Worm (Caenorhabditis elegans) whole organism, early embryonic: Measurements from ENCODE around the gene pmk-2.

Experiments used
- aly-1 ChIP-seq: sonication (generic microtip); optimal IDR thresholded peaks from 2 replicates; lab custom pipeline; 2016; ENCODE audit warnings: missing genetic modification characterization, missing compliant biosample characterization
- ceh-36 ChIP-seq: sonication (generic microtip); optimal IDR thresholded peaks from 2 replicates; lab custom pipeline; 2016; ENCODE audit warnings: missing genetic modification characterization, inconsistent platforms, missing compliant biosample characterization
- hmg-4 ChIP-seq: fragments of 200-800 bp; sonication (Bioruptor generic); optimal IDR thresholded peaks from 2 replicates; lab custom pipeline; 2018; ENCODE audit warnings: mild to moderate bottlenecking, missing genetic modification characterization, missing compliant biosample characterization
- scrt-1 ChIP-seq: fragments of 200-800 bp; sonication (Bioruptor generic); IDR thresholded peaks from 2 replicates; pipeline ENCODE4 v1.3.6; 2022; ENCODE audit warnings: missing genetic modification characterization, missing compliant biosample characterization
- sea-1 ChIP-seq: fragments of 200-800 bp; sonication (Bioruptor generic); conservative IDR thresholded peaks from 2 replicates; pipeline ENCODE4 v1.3.6; 2022; ENCODE audit warnings: missing genetic modification characterization, missing compliant biosample characterization

DNA sequence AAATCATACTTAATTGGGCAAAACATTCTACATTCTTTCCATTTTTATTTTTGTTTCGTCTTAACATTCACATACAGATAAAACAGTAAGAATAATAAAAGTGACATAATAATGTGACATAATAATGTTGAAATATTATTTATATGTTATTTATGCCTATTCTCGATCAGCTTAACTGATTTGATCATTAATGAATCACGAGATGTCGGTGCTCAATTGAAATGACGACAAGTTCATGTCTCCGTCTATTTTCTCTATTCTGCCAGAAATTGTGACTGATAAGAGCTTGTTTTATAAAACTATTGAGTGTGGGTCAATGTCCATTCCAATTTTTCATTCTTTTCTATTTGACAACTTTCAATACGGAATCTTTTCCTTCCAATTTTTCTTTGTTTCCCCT, 8.4 kb downstream of the pmk-2 start:
- TF ChIP-seq scrt-1 (no peak), aly-1 (tag; lab: Kevin White, UChicago) (no peak), sea-1 (GFP tag; lab: Robert Waterston, UW) (no peak), hmg-4 (no peak), ceh-36 (tag; lab: Kevin White, UChicago) (no peak)
